Worm (Caenorhabditis elegans): ENCODE measurements around the gene Y67D2.5.

The Y67D2.5 gene

ce11 chrIII:1508244-1508643 lies 31.8 kb downstream of the Y67D2.5 start:
- TF ChIP-seq gmeb-1 (tag; optimal IDR thresholded peaks at IDR 0.05) (no peak), ceh-16 (tag; optimal IDR thresholded peaks at IDR 0.05) (no peak), unc-39 (tag; optimal IDR thresholded peaks at IDR 0.05) (no peak), nhr-12 (tag; optimal IDR thresholded peaks at IDR 0.05) (no peak), nhr-129 (tag; optimal IDR thresholded peaks at IDR 0.05) (no peak), ZK546.5 (tag; optimal IDR thresholded peaks at IDR 0.05) (no peak), alr-1 (tag; optimal IDR thresholded peaks at IDR 0.05) (no peak), aly-2 (tag; optimal IDR thresholded peaks at IDR 0.05) (no peak), crh-2 (tag; optimal IDR thresholded peaks at IDR 0.05) (no peak), nhr-10 (tag; optimal IDR thresholded peaks at IDR 0.05) (no peak), nhr-23 (tag; optimal IDR thresholded peaks at IDR 0.05) (no peak), unc-62 (GFP tag; optimal IDR thresholded peaks at IDR 0.05) (no peak), skn-1 (tag; optimal IDR thresholded peaks at IDR 0.05) (no peak), elt-3 (tag; optimal IDR thresholded peaks at IDR 0.05) (no peak), F13H6.1 (tag; optimal IDR thresholded peaks at IDR 0.05) (no peak), mab-5 (tag; optimal IDR thresholded peaks at IDR 0.05) (no peak), lin-11 (tag; optimal IDR thresholded peaks at IDR 0.05) (no peak), sma-9 (GFP tag; optimal IDR thresholded peaks at IDR 0.05) (no peak), sma-9 (tag; optimal IDR thresholded peaks at IDR 0.05) (no peak), fos-1 (tag; optimal IDR thresholded peaks at IDR 0.05) (no peak), Y55F3AM.14 (GFP tag; optimal IDR thresholded peaks at IDR 0.05) (no peak)

- TF ChIP-seq lsy-2 (tag; optimal IDR thresholded peaks at IDR 0.05): peak in 1 of 2 experiments; percentile 72
- TF ChIP-seq nhr-10 (tag; optimal IDR thresholded peaks at IDR 0.05): no peak
- TF ChIP-seq C34F6.9 (tag; optimal IDR thresholded peaks at IDR 0.05): peak; percentile 63
- peak; percentile 58 for TF ChIP-seq unc-55 (GFP tag; optimal IDR thresholded peaks at IDR 0.05)
- no peak for TF ChIP-seq Y55F3AM.14 (GFP tag; optimal IDR thresholded peaks at IDR 0.05)
- peak; percentile 17 for TF ChIP-seq gmeb-1 (tag; optimal IDR thresholded peaks at IDR 0.05)
- peak; percentile 30 for TF ChIP-seq lin-13 (GFP tag; optimal IDR thresholded peaks at IDR 0.05)
Measured at ce11 chrIII:1495863-1496445, 44.1 kb downstream of the Y67D2.5 start, which contains the start of the genes ave-1 and M01G5.1. ave-1 (minus strand) TSS chrIII:1495975. M01G5.1 (plus strand) TSS chrIII:1496401.

ce11 chrIII:1495230-1495629 lies 44.8 kb downstream of the Y67D2.5 start, which contains the start of gene Y82E9BR.19:
Y82E9BR.19 (minus strand) TSS chrIII:1495330.
- TF ChIP-seq unc-55 (GFP tag; optimal IDR thresholded peaks at IDR 0.05) (no peak), nhr-237 (tag; optimal IDR thresholded peaks at IDR 0.05) (no peak), egl-27 (tag; optimal IDR thresholded peaks at IDR 0.05) (no peak), lsy-2 (tag; optimal IDR thresholded peaks at IDR 0.05) (no peak), ztf-11 (tag; optimal IDR thresholded peaks at IDR 0.05) (no peak), mab-5 (tag; optimal IDR thresholded peaks at IDR 0.05) (no peak), dmd-4 (tag; optimal IDR thresholded peaks at IDR 0.05) (no peak), blmp-1 (tag; optimal IDR thresholded peaks at IDR 0.05; ENCODE audit: insufficient read depth) (no peak), alr-1 (tag; optimal IDR thresholded peaks at IDR 0.05) (no peak), skn-1 (tag; optimal IDR thresholded peaks at IDR 0.05) (no peak)

Measured in whole organism, L2 larva.